Worm (Caenorhabditis elegans) whole organism, mixed stage, embryonic: ENCODE data around the gene C05E4.7.

Source experiments
- M03D4.4 ChIP-seq: sonication (generic microtip); optimal IDR thresholded peaks from 2 replicates; lab custom pipeline; 2017; ENCODE audit warnings: mild to moderate bottlenecking, missing genetic modification characterization, missing compliant biosample characterization
- bed-3 ChIP-seq: fragments of 200-800 bp; sonication (Bioruptor generic); optimal IDR thresholded peaks from 3 replicates; lab custom pipeline; 2018; ENCODE audit warnings: mild to moderate bottlenecking, missing genetic modification characterization, moderate library complexity, missing compliant biosample characterization
- blmp-1 ChIP-seq: fragments of 150-350 bp; optimal IDR thresholded peaks from 2 replicates; lab custom pipeline; 2014; ENCODE audit warnings: missing biosample characterization, missing genetic modification characterization
- ceh-39 ChIP-seq: fragments of 150-350 bp; optimal IDR thresholded peaks from 2 replicates; lab custom pipeline; 2014; ENCODE audit warnings: missing biosample characterization, missing genetic modification characterization
- ceh-43 ChIP-seq: fragments of 200-800 bp; sonication (Bioruptor generic); optimal IDR thresholded peaks from 2 replicates; lab custom pipeline; 2018; ENCODE audit warnings: mild to moderate bottlenecking, missing genetic modification characterization, moderate library complexity, missing compliant biosample characterization
- ceh-83 ChIP-seq: fragments of 200-800 bp; sonication (Bioruptor generic); optimal IDR thresholded peaks from 2 replicates; lab custom pipeline; 2018; ENCODE audit warnings: mild to moderate bottlenecking, missing genetic modification characterization, missing compliant biosample characterization
- ces-1 ChIP-seq: fragments of 150-350 bp; optimal IDR thresholded peaks from 2 replicates; lab custom pipeline; 2014; ENCODE audit warnings: missing biosample characterization, missing genetic modification reagents, missing genetic modification characterization
- cnd-1 ChIP-seq: fragments of 200-800 bp; sonication (Bioruptor generic); optimal IDR thresholded peaks from 2 replicates; lab custom pipeline; 2018; ENCODE audit warnings: mild to moderate bottlenecking, missing genetic modification characterization, missing compliant biosample characterization
- drap-1 ChIP-seq: fragments of 200-800 bp; sonication (Bioruptor generic); optimal IDR thresholded peaks from 3 replicates; lab custom pipeline; 2018; ENCODE audit warnings: mild to moderate bottlenecking, missing genetic modification characterization, missing compliant biosample characterization
- elt-1 ChIP-seq: sonication (generic microtip); optimal IDR thresholded peaks from 2 replicates; lab custom pipeline; 2017; ENCODE audit warnings: missing genetic modification characterization, mild to moderate bottlenecking, missing compliant biosample characterization, antibody characterized with exemption, moderate library complexity, borderline replicate concordance; ENCODE audit not compliant: insufficient read depth
- elt-3 ChIP-seq: fragments of 150-350 bp; optimal IDR thresholded peaks from 2 replicates; lab custom pipeline; 2014; ENCODE audit warnings: missing biosample characterization, missing genetic modification characterization
- flh-1 ChIP-seq: fragments of 200-800 bp; sonication (Bioruptor generic); optimal IDR thresholded peaks from 2 replicates; lab custom pipeline; 2018; ENCODE audit warnings: mild to moderate bottlenecking, missing genetic modification characterization, moderate library complexity, missing compliant biosample characterization
- ham-2 ChIP-seq: fragments of 200-800 bp; sonication (Bioruptor generic); optimal IDR thresholded peaks from 2 replicates; lab custom pipeline; 2018; ENCODE audit warnings: mild to moderate bottlenecking, missing genetic modification characterization, missing compliant biosample characterization
- hlh-1 ChIP-seq: fragments of 150-350 bp; optimal IDR thresholded peaks from 2 replicates; lab custom pipeline; 2014; ENCODE audit warnings: missing biosample characterization, missing genetic modification reagents, missing genetic modification characterization
- lin-13 ChIP-seq: fragments of 150-350 bp; optimal IDR thresholded peaks from 2 replicates; lab custom pipeline; 2014; ENCODE audit warnings: missing biosample characterization, missing genetic modification characterization
- lin-32 ChIP-seq: fragments of 200-800 bp; sonication (Bioruptor generic); optimal IDR thresholded peaks from 2 replicates; lab custom pipeline; 2018; ENCODE audit warnings: mild to moderate bottlenecking, missing genetic modification characterization, missing compliant biosample characterization
- lsy-2 ChIP-seq: fragments of 150-350 bp; optimal IDR thresholded peaks from 2 replicates; lab custom pipeline; 2014; ENCODE audit warnings: missing biosample characterization, missing genetic modification characterization
- mab-5 ChIP-seq: fragments of 150-350 bp; optimal IDR thresholded peaks from 2 replicates; lab custom pipeline; 2014; ENCODE audit warnings: missing biosample characterization, missing genetic modification characterization
- mep-1 ChIP-seq: fragments of 150-350 bp; optimal IDR thresholded peaks from 2 replicates; lab custom pipeline; 2017; ENCODE audit warnings: missing biosample characterization, missing genetic modification reagents, missing genetic modification characterization, inconsistent platforms
- mls-2 ChIP-seq: sonication (generic microtip); optimal IDR thresholded peaks from 2 replicates; lab custom pipeline; 2016; ENCODE audit warnings: mild to moderate bottlenecking, missing genetic modification characterization, moderate library complexity, missing compliant biosample characterization
- nhr-12 ChIP-seq: fragments of 150-350 bp; optimal IDR thresholded peaks from 2 replicates; lab custom pipeline; 2014; ENCODE audit warnings: missing biosample characterization, missing genetic modification characterization
- nhr-2 ChIP-seq: fragments of 150-350 bp; optimal IDR thresholded peaks from 2 replicates; lab custom pipeline; 2014; ENCODE audit warnings: missing biosample characterization, missing genetic modification characterization
- nhr-237 ChIP-seq: fragments of 150-350 bp; optimal IDR thresholded peaks from 2 replicates; lab custom pipeline; 2014; ENCODE audit warnings: missing biosample characterization, missing genetic modification characterization
- nhr-28 ChIP-seq: fragments of 150-350 bp; optimal IDR thresholded peaks from 2 replicates; lab custom pipeline; 2014; ENCODE audit warnings: missing biosample characterization, missing genetic modification characterization
- nhr-76 ChIP-seq: sonication (generic microtip); optimal IDR thresholded peaks from 2 replicates; lab custom pipeline; 2017; ENCODE audit warnings: missing biosample characterization, missing genetic modification characterization
- pha-4 ChIP-seq: fragments of 150-350 bp; optimal IDR thresholded peaks from 2 replicates; lab custom pipeline; 2018; ENCODE audit warnings: missing biosample characterization, missing genetic modification reagents, missing genetic modification characterization
- sem-2 ChIP-seq: fragments of 200-800 bp; sonication (Bioruptor generic); optimal IDR thresholded peaks from 2 replicates; lab custom pipeline; 2018; ENCODE audit warnings: mild to moderate bottlenecking, missing genetic modification characterization, missing compliant biosample characterization
- snpc-4 ChIP-seq: fragments of 150-350 bp; optimal IDR thresholded peaks from 2 replicates; lab custom pipeline; 2014; ENCODE audit warnings: missing biosample characterization, missing genetic modification characterization
- sptf-1 ChIP-seq: sonication (generic microtip); optimal IDR thresholded peaks from 2 replicates; lab custom pipeline; 2017; ENCODE audit warnings: mild to moderate bottlenecking, missing genetic modification characterization, moderate library complexity, missing compliant biosample characterization
- tbx-8 ChIP-seq: fragments of 200-800 bp; sonication (Bioruptor generic); optimal IDR thresholded peaks from 2 replicates; lab custom pipeline; 2018; ENCODE audit warnings: mild to moderate bottlenecking, missing genetic modification characterization, moderate library complexity, missing compliant biosample characterization
- unc-120 ChIP-seq: sonication (generic microtip); optimal IDR thresholded peaks from 2 replicates; lab custom pipeline; 2017; ENCODE audit warnings: missing genetic modification characterization, missing compliant biosample characterization; ENCODE audit not compliant: poor library complexity, severe bottlenecking
- unc-39 ChIP-seq: fragments of 150-350 bp; optimal IDR thresholded peaks from 2 replicates; lab custom pipeline; 2014; ENCODE audit warnings: missing biosample characterization, missing genetic modification characterization
- unc-62 ChIP-seq: fragments of 150-350 bp; optimal IDR thresholded peaks from 2 replicates; lab custom pipeline; 2014; ENCODE audit warnings: missing biosample characterization, missing genetic modification reagents, missing genetic modification characterization
- zip-8 ChIP-seq: fragments of 150-350 bp; optimal IDR thresholded peaks from 2 replicates; lab custom pipeline; 2014; ENCODE audit warnings: missing biosample characterization, missing genetic modification characterization
- ztf-11 ChIP-seq: fragments of 150-350 bp; optimal IDR thresholded peaks from 2 replicates; lab custom pipeline; 2014; ENCODE audit warnings: missing biosample characterization, missing genetic modification characterization

Gene C05E4.7

DNA sequence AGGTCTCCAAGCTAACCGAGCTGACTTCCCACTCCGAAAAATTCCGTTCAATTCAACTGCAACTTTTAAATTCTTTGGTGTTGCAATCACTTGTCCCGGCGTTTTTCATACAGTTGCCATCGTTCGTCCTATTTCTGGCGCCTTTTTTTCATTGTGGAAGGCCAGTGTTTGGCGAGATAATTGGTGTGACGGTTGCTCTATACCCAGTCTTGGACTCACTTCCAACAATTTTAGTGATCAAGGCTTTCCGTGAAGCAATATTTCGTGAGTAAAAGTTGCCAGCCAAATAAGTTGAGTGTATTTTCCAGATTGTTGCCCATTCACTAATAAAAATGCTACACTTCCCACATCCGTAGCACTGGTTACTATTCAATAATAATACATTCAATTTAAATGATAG, 30.3 kb downstream of the C05E4.7 start:
- TF ChIP-seq ham-2 (no peak), ces-1 (GFP tag; lab: Kevin White, UChicago) (no peak), flh-1 (GFP tag; lab: Kevin White, UChicago) (no peak), pha-4 (tag; lab: Kevin White, UChicago) (no peak), elt-1 (tag; lab: Kevin White, UChicago) (no peak), sptf-1 (tag; lab: Kevin White, UChicago) (no peak), lsy-2 (no peak), nhr-237 (no peak), nhr-28 (tag; lab: Kevin White, UChicago) (no peak), nhr-76 (tag; lab: Kevin White, UChicago) (no peak), ceh-83 (no peak), hlh-1 (no peak), drap-1 (GFP tag; lab: Kevin White, UChicago) (no peak), ztf-11 (tag; lab: Kevin White, UChicago) (no peak), mls-2 (no peak), unc-120 (tag; lab: Kevin White, UChicago) (no peak), cnd-1 (no peak), blmp-1 (tag; lab: Kevin White, UChicago) (no peak), bed-3 (no peak), ceh-39 (no peak)

DNA sequence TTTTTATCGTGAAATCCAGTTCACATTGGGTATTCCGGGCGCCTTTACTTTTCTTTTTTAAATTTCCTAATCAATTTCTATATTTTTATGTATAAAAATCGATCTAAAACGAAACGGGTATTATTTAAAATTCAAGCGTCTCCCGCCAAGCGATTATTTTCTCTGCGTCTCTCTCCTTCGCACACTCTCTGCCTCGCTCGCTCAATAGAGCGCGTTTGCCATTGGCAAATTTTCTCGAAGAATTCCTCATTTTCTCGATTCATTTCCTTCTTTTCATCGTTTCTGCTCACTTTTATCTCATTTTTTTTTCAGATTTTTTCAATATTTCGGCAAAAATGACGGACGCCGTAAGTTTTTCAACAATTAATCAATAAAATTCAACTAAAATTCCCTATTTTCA, 31.3 kb downstream of the C05E4.7 start, which contains the start of gene sti-1:
Gene sti-1, plus strand, starts transcription at position 263 of the 400 bp plus-strand sequence.
- no peak for TF ChIP-seq unc-39 (tag; lab: Kevin White, UChicago)
- TF ChIP-seq ztf-11 (tag; lab: Kevin White, UChicago): no peak
- TF ChIP-seq drap-1 (GFP tag; lab: Kevin White, UChicago): no peak
- TF ChIP-seq sem-2 (GFP tag; lab: Kevin White, UChicago): no peak
- peak; percentile 70 for TF ChIP-seq pha-4 (tag; lab: Kevin White, UChicago)
- no peak for TF ChIP-seq nhr-12 (tag; lab: Kevin White, UChicago)
- TF ChIP-seq unc-120 (tag; lab: Kevin White, UChicago): peak; percentile 50
- no peak for TF ChIP-seq lin-32
- TF ChIP-seq blmp-1 (tag; lab: Kevin White, UChicago): no peak
- no peak for TF ChIP-seq zip-8 (tag; lab: Kevin White, UChicago)
- no peak for TF ChIP-seq cnd-1
- TF ChIP-seq nhr-2 (tag; lab: Kevin White, UChicago): peak; percentile 38
- peak; percentile 77 for TF ChIP-seq mab-5 (tag; lab: Kevin White, UChicago)
- peak; percentile 5 for TF ChIP-seq M03D4.4
- TF ChIP-seq tbx-8 (GFP tag; lab: Kevin White, UChicago): no peak
- TF ChIP-seq mep-1: peak; percentile 94
- peak; percentile 49 for TF ChIP-seq sptf-1 (tag; lab: Kevin White, UChicago)
- peak; percentile 26 for TF ChIP-seq mls-2
- TF ChIP-seq nhr-28 (tag; lab: Kevin White, UChicago): no peak
- TF ChIP-seq elt-3: no peak
- peak; percentile 69 for TF ChIP-seq lin-13
- TF ChIP-seq unc-62: peak; percentile 48
- TF ChIP-seq nhr-237: peak; percentile 87
- TF ChIP-seq lsy-2: peak; percentile 78
- no peak for TF ChIP-seq flh-1 (GFP tag; lab: Kevin White, UChicago)
- no peak for TF ChIP-seq ceh-43 (GFP tag; lab: Kevin White, UChicago)
- TF ChIP-seq elt-1 (tag; lab: Kevin White, UChicago): no peak
- peak; percentile 78 for TF ChIP-seq ces-1 (GFP tag; lab: Kevin White, UChicago)
- peak; percentile 19 for TF ChIP-seq hlh-1
- TF ChIP-seq ceh-83: no peak
- no peak for TF ChIP-seq bed-3
- TF ChIP-seq ham-2: no peak
- TF ChIP-seq nhr-76 (tag; lab: Kevin White, UChicago): no peak
- TF ChIP-seq ceh-39: peak; percentile 84
- TF ChIP-seq snpc-4 (tag; lab: Kevin White, UChicago): no peak

ce11 chrV:774341-774740, 32.4 kb downstream of the C05E4.7 start:
- TF ChIP-seq hlh-1 (no peak), mab-5 (tag; lab: Kevin White, UChicago) (no peak), ztf-11 (tag; lab: Kevin White, UChicago) (no peak), nhr-237 (no peak), snpc-4 (tag; lab: Kevin White, UChicago) (no peak), nhr-12 (tag; lab: Kevin White, UChicago) (no peak), ceh-83 (no peak), pha-4 (tag; lab: Kevin White, UChicago) (no peak), blmp-1 (tag; lab: Kevin White, UChicago) (no peak), unc-120 (tag; lab: Kevin White, UChicago) (no peak)
